Worm (Caenorhabditis elegans): ENCODE results near the gene C42D8.9.

ce11 chrX:5152931-5153330, 46.1 kb upstream of the C42D8.9 start:
- no peak for TF ChIP-seq dao-5 (tag; optimal IDR thresholded peaks at IDR 0.05)
- no peak for TF ChIP-seq him-1 (tag; optimal IDR thresholded peaks at IDR 0.05)
- TF ChIP-seq W03F9.2 (tag; optimal IDR thresholded peaks at IDR 0.05) = no peak

All from whole organism, L4/young adult.